Fruit fly (Drosophila melanogaster) whole organism: ENCODE measurements around the gene CG42835.

Experiments
- CG8478 ChIP-seq: fragments of >200 bp; optimal IDR thresholded peaks from 2 replicates; lab custom pipeline; 2018; ENCODE audit warnings: inconsistent platforms
- Dll ChIP-seq: fragments of >200 bp; optimal IDR thresholded peaks from 2 replicates; lab custom pipeline; 2017
- EcR ChIP-seq, 2 experiments: fragments of >200 bp; optimal IDR thresholded peaks; 2 replicates each; lab custom pipeline; 2017; ENCODE audit warnings: missing biosample characterization in 2 of 2, missing genetic modification characterization in 2 of 2, missing genetic modification reagents in 2 of 2
- pan ChIP-seq: fragments of >200 bp; optimal IDR thresholded peaks from 2 replicates; lab custom pipeline; 2017
- psq ChIP-seq: fragments of >200 bp; optimal IDR thresholded peaks from 2 replicates; lab custom pipeline; 2017
- usp ChIP-seq: fragments of >200 bp; optimal IDR thresholded peaks from 2 replicates; lab custom pipeline; 2017; ENCODE audit warnings: missing biosample characterization, missing genetic modification characterization, mixed read lengths

Gene CG42835

dm6 chr3R:17413601-17414000 is 6.8 kb upstream of the CG42835 start, which contains the start of gene CG42822:
Gene CG42822, plus strand, starts transcription at chr3R:17413901.
- TF ChIP-seq EcR (GFP tag; optimal IDR thresholded peaks at IDR 0.05; lab: Kevin White, UChicago) (no peak), pan (no peak), Dll (lab: Kevin White, UChicago) (no peak), psq (lab: Kevin White, UChicago) (no peak), usp (GFP tag; lab: Kevin White, UChicago) (no peak), CG8478 (no peak)

- no peak for TF ChIP-seq Dll (lab: Kevin White, UChicago)
- no peak for TF ChIP-seq pan
- no peak for TF ChIP-seq EcR (GFP tag; optimal IDR thresholded peaks at IDR 0.05; lab: Kevin White, UChicago)
- no peak for TF ChIP-seq CG8478
- TF ChIP-seq usp (GFP tag; lab: Kevin White, UChicago): no peak
- TF ChIP-seq psq (lab: Kevin White, UChicago): no peak
Measured at dm6 chr3R:17415439-17415838, 5.0 kb upstream of the CG42835 start, which contains the start of gene CG5866. Gene CG5866, plus strand, starts transcription at chr3R:17415739.

- TF ChIP-seq EcR (GFP tag; optimal IDR thresholded peaks at IDR 0.05; lab: Kevin White, UChicago) (no peak), Dll (lab: Kevin White, UChicago) (no peak), usp (GFP tag; lab: Kevin White, UChicago) (no peak), psq (lab: Kevin White, UChicago) (no peak), pan (no peak), CG8478 (no peak)
Measured at dm6 chr3R:17417167-17417566, 3.3 kb upstream of the CG42835 start, which contains the start of gene CG33333. Gene CG33333, plus strand, starts transcription at chr3R:17417467.

dm6 chr3R:17418459-17418858 is 2.0 kb upstream of the CG42835 start, which contains the start of gene CG42834:
Gene CG42834, plus strand, starts transcription at chr3R:17418759.
- TF ChIP-seq psq (lab: Kevin White, UChicago) (no peak), CG8478 (no peak), EcR (GFP tag; optimal IDR thresholded peaks at IDR 0.05; lab: Kevin White, UChicago) (no peak), usp (GFP tag; lab: Kevin White, UChicago) (no peak), pan (no peak), Dll (lab: Kevin White, UChicago) (no peak)

- no peak for TF ChIP-seq pan
Measured at dm6 chr3R:17422102-17422501, 1.7 kb downstream of the CG42835 start, which contains the start of gene CG14332. Gene CG14332, minus strand, starts transcription at chr3R:17422202.

- TF ChIP-seq usp (GFP tag; lab: Kevin White, UChicago) (no peak), EcR (GFP tag; optimal IDR thresholded peaks at IDR 0.05; lab: Kevin White, UChicago) (no peak), psq (lab: Kevin White, UChicago) (no peak), Dll (lab: Kevin White, UChicago) (no peak), CG8478 (no peak), pan (no peak)
Measured at dm6 chr3R:17425417-17425915, 5.0 kb downstream of the CG42835 start, which contains the start of gene cysu. Gene cysu, plus strand, starts transcription at chr3R:17425768.

- no peak for TF ChIP-seq psq (lab: Kevin White, UChicago)
- TF ChIP-seq CG8478: no peak
- TF ChIP-seq Dll (lab: Kevin White, UChicago): no peak
- no peak for TF ChIP-seq EcR (GFP tag; optimal IDR thresholded peaks at IDR 0.05; lab: Kevin White, UChicago)
- no peak for TF ChIP-seq pan
- TF ChIP-seq usp (GFP tag; lab: Kevin White, UChicago): no peak
Measured at dm6 chr3R:17426265-17426664, 5.8 kb downstream of the CG42835 start.

- no peak for TF ChIP-seq EcR (GFP tag; optimal IDR thresholded peaks at IDR 0.05; lab: Kevin White, UChicago)
- no peak for TF ChIP-seq Dll (lab: Kevin White, UChicago)
- no peak for TF ChIP-seq psq (lab: Kevin White, UChicago)
- TF ChIP-seq pan: no peak
- TF ChIP-seq CG8478: no peak
- TF ChIP-seq usp (GFP tag; lab: Kevin White, UChicago): no peak
Measured at dm6 chr3R:17430481-17430880, 10.0 kb downstream of the CG42835 start.

dm6 chr3R:17433117-17433516 is 12.7 kb downstream of the CG42835 start:
- TF ChIP-seq EcR (GFP tag; optimal IDR thresholded peaks at IDR 0.05; lab: Kevin White, UChicago) (no peak), CG8478 (no peak), pan (no peak), usp (GFP tag; lab: Kevin White, UChicago) (no peak), psq (lab: Kevin White, UChicago) (no peak), Dll (lab: Kevin White, UChicago) (no peak)

dm6 chr3R:17434330-17434729 is 13.9 kb downstream of the CG42835 start, which contains the start of gene CG44090:
Gene CG44090, minus strand, starts transcription at chr3R:17434430.
- TF ChIP-seq EcR (GFP tag; optimal IDR thresholded peaks at IDR 0.05; lab: Kevin White, UChicago) (no peak), Dll (lab: Kevin White, UChicago) (no peak), CG8478 (no peak), psq (lab: Kevin White, UChicago) (no peak), usp (GFP tag; lab: Kevin White, UChicago) (no peak), pan (no peak)

- TF ChIP-seq pan: no peak
- no peak for TF ChIP-seq usp (GFP tag; lab: Kevin White, UChicago)
- no peak for TF ChIP-seq EcR (GFP tag; optimal IDR thresholded peaks at IDR 0.05; lab: Kevin White, UChicago)
- no peak for TF ChIP-seq CG8478
- TF ChIP-seq psq (lab: Kevin White, UChicago): no peak
- TF ChIP-seq Dll (lab: Kevin White, UChicago): no peak
Measured at dm6 chr3R:17440628-17441027, 20.2 kb downstream of the CG42835 start, which contains the start of gene CG14331. Gene CG14331, minus strand, starts transcription at chr3R:17440728.

dm6 chr3R:17447615-17448014 is 27.2 kb downstream of the CG42835 start:
- TF ChIP-seq CG8478: no peak
- no peak for TF ChIP-seq pan
- TF ChIP-seq usp (GFP tag; lab: Kevin White, UChicago): no peak
- no peak for TF ChIP-seq psq (lab: Kevin White, UChicago)
- TF ChIP-seq Dll (lab: Kevin White, UChicago): no peak
- no peak for TF ChIP-seq EcR (GFP tag; optimal IDR thresholded peaks at IDR 0.05; lab: Kevin White, UChicago)
